Worm (Caenorhabditis elegans) whole organism, early embryonic: ENCODE measurements around the gene sdz-9.

Source experiments
- F13C5.2 ChIP-seq: sonication (generic microtip); optimal IDR thresholded peaks from 2 replicates; lab custom pipeline; 2017; ENCODE audit warnings: mild to moderate bottlenecking, missing genetic modification characterization, inconsistent platforms, missing compliant biosample characterization
- ama-1 ChIP-seq: fragments of 150-350 bp; optimal IDR thresholded peaks from 2 replicates; lab custom pipeline; 2014
- ceh-13 ChIP-seq: fragments of 200-800 bp; sonication (Bioruptor generic); optimal IDR thresholded peaks from 2 replicates; lab custom pipeline; 2018; ENCODE audit warnings: mild to moderate bottlenecking, missing genetic modification characterization, missing compliant biosample characterization
- ets-7 ChIP-seq: sonication (generic microtip); optimal IDR thresholded peaks from 2 replicates; lab custom pipeline; 2016; ENCODE audit warnings: missing genotype, missing genetic modification characterization, missing compliant biosample characterization
- flt-1 ChIP-seq: fragments of 200-800 bp; sonication (Bioruptor generic); IDR thresholded peaks from 2 replicates; pipeline ENCODE4 v1.3.6; 2022; ENCODE audit warnings: missing genetic modification characterization, missing compliant biosample characterization
- hmbx-1 ChIP-seq: sonication (generic microtip); optimal IDR thresholded peaks from 2 replicates; lab custom pipeline; 2016; ENCODE audit warnings: mild to moderate bottlenecking, missing genetic modification characterization, missing compliant biosample characterization
- pes-1 ChIP-seq: fragments of 200-800 bp; sonication (Bioruptor generic); IDR thresholded peaks from 2 replicates; pipeline ENCODE4 v1.3.6; 2022; ENCODE audit warnings: missing genetic modification reagents, missing genetic modification characterization, missing compliant biosample characterization
- scrt-1 ChIP-seq: fragments of 200-800 bp; sonication (Bioruptor generic); IDR thresholded peaks from 2 replicates; pipeline ENCODE4 v1.3.6; 2022; ENCODE audit warnings: missing genetic modification characterization, missing compliant biosample characterization
- sea-1 ChIP-seq: fragments of 200-800 bp; sonication (Bioruptor generic); conservative IDR thresholded peaks from 2 replicates; pipeline ENCODE4 v1.3.6; 2022; ENCODE audit warnings: missing genetic modification characterization, missing compliant biosample characterization
- tbx-11 ChIP-seq: fragments of 200-800 bp; sonication (Bioruptor generic); IDR thresholded peaks from 2 replicates; pipeline ENCODE4 v1.3.6; 2022; ENCODE audit warnings: missing genetic modification characterization, missing compliant biosample characterization

DNA sequence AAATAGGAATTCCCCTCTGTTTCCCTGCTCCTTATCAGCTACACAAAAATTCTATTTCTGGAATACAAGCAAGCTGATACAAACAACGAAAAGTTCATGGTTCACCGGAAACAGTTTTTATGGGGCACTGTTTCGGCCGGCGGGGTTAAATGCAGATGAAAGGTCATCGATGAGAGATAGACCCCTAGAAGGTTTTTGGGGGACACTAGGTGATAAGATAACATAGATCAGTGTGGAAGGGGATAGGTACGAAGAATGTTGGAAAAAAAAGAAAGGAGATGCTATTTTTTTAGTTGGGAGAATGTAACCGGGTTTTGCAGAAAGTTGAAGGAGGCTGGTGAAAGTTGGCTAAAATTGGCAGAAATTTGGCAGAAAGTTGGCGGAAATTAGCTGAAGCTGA is 32.1 kb upstream of the sdz-9 start:
- no peak for TF ChIP-seq sea-1 (GFP tag; lab: Robert Waterston, UW)
- TF ChIP-seq pes-1 (GFP tag; lab: Robert Waterston, UW) = no peak
- no peak for TF ChIP-seq tbx-11 (GFP tag; lab: Robert Waterston, UW)
- TF ChIP-seq ama-1 = no peak
- no peak for TF ChIP-seq ceh-13 (GFP tag; lab: Kevin White, UChicago)
- TF ChIP-seq hmbx-1 = no peak
- no peak for TF ChIP-seq F13C5.2 (tag; lab: Kevin White, UChicago)
- TF ChIP-seq ets-7 = no peak
- TF ChIP-seq flt-1 = no peak
- TF ChIP-seq scrt-1 = no peak
